Fruit fly (Drosophila melanogaster): Measurements from ENCODE around the gene CG34012.

The CG34012 gene

dm6 chr3L:11113198-11114197 is 4.2 kb upstream of the CG34012 start, which contains the start of gene Sod1 (continued):
- no peak for TF ChIP-seq CG31365 (tag; optimal IDR thresholded peaks at IDR 0.05)
- TF ChIP-seq lola (GFP tag; optimal IDR thresholded peaks at IDR 0.05) = no peak
- no peak for TF ChIP-seq pum (GFP tag; optimal IDR thresholded peaks at IDR 0.05)
- no peak for TF ChIP-seq slou (GFP tag; optimal IDR thresholded peaks at IDR 0.05)
- no peak for TF ChIP-seq zen (tag; optimal IDR thresholded peaks at IDR 0.05)
- TF ChIP-seq CG42726 (GFP tag; IDR thresholded peaks at IDR 0.05; ENCODE audit: partially characterized antibody) = no peak
- TF ChIP-seq Ets97D (GFP tag; optimal IDR thresholded peaks at IDR 0.05) = peak; percentile 38
- TF ChIP-seq MESR4 (GFP tag; optimal IDR thresholded peaks at IDR 0.05) = peak; percentile 75
- TF ChIP-seq CG1832 (GFP tag; optimal IDR thresholded peaks at IDR 0.05) = no peak
- TF ChIP-seq CG11696 (GFP tag; IDR thresholded peaks at IDR 0.05) = peak; percentile 86
- TF ChIP-seq Ets65A (GFP tag) = no peak
- TF ChIP-seq CG8924 (tag; optimal IDR thresholded peaks at IDR 0.05) = no peak
- peak; percentile 20 for TF ChIP-seq BEAF-32 (GFP tag; optimal IDR thresholded peaks at IDR 0.05)
- no peak for TF ChIP-seq otp (GFP tag; IDR thresholded peaks at IDR 0.05)
- peak; percentile 89 for TF ChIP-seq CG17802 (tag; optimal IDR thresholded peaks at IDR 0.05)
- 0 out of 2 replicates have a peak, but pooled peaks have one; percentile 19 for TF ChIP-seq Drgx (GFP tag; IDR thresholded peaks at IDR 0.05)
- peak; percentile 34 for TF ChIP-seq Sry-δ (GFP tag; optimal IDR thresholded peaks at IDR 0.05)
- TF ChIP-seq CG12942 (GFP tag; optimal IDR thresholded peaks at IDR 0.05) = no peak
- no peak for TF ChIP-seq tio (GFP tag; optimal IDR thresholded peaks at IDR 0.05)
- TF ChIP-seq CG31224 (GFP tag; IDR thresholded peaks at IDR 0.05) = no peak
- no peak for TF ChIP-seq Ptx1 (GFP tag; IDR thresholded peaks at IDR 0.05)
- TF ChIP-seq CG9797 (GFP tag; optimal IDR thresholded peaks at IDR 0.05) = peak; percentile 61
- TF ChIP-seq Dbx (GFP tag; IDR thresholded peaks at IDR 0.05) = no peak
- TF ChIP-seq gcm2 (GFP tag; optimal IDR thresholded peaks at IDR 0.05) = no peak
- TF ChIP-seq en (GFP tag; optimal IDR thresholded peaks at IDR 0.05) = no peak
- TF ChIP-seq maf-S (GFP tag; optimal IDR thresholded peaks at IDR 0.05) = peak; percentile 24
- TF ChIP-seq bsh (GFP tag; optimal IDR thresholded peaks at IDR 0.05) = peak; percentile 5 to 80
- TF ChIP-seq eyg (GFP tag; optimal IDR thresholded peaks at IDR 0.05) = no peak
- TF ChIP-seq CG14710 (tag; optimal IDR thresholded peaks at IDR 0.05) = peak; percentile 28
- TF ChIP-seq sr (GFP tag; IDR thresholded peaks at IDR 0.05) = no peak
- TF ChIP-seq CG2875 (GFP tag; optimal IDR thresholded peaks at IDR 0.05) = no peak
- no peak for TF ChIP-seq pb (GFP tag; optimal IDR thresholded peaks at IDR 0.05)
- no peak for TF ChIP-seq crc (GFP tag; optimal IDR thresholded peaks at IDR 0.05)
- TF ChIP-seq CG6765 (GFP tag; optimal IDR thresholded peaks at IDR 0.05) = peak; percentile 21
- peak; percentile 93 for TF ChIP-seq crol (GFP tag; IDR thresholded peaks at IDR 0.05)
- no peak for TF ChIP-seq Spps (tag; optimal IDR thresholded peaks at IDR 0.05)
- TF ChIP-seq CG7928 (GFP tag; optimal IDR thresholded peaks at IDR 0.05) = no peak
- TF ChIP-seq Hr51 (GFP tag; optimal IDR thresholded peaks at IDR 0.05) = no peak
- TF ChIP-seq CG34422 (GFP tag; IDR thresholded peaks at IDR 0.05) = peak; percentile 83; the same call in 1 of the 3 replicates
- TF ChIP-seq CG2116 (GFP tag; optimal IDR thresholded peaks at IDR 0.05) = peak; percentile 16
- peak; percentile 20 for TF ChIP-seq CG12391 (tag; optimal IDR thresholded peaks at IDR 0.05)
- peak; percentile 27 for TF ChIP-seq CG1603 (tag; optimal IDR thresholded peaks at IDR 0.05)
- no peak for TF ChIP-seq H15 (GFP tag; IDR thresholded peaks at IDR 0.05)
- TF ChIP-seq CG7271 (tag; optimal IDR thresholded peaks at IDR 0.05) = no peak
- TF ChIP-seq CG15696 (tag; optimal IDR thresholded peaks at IDR 0.05) = no peak
- TF ChIP-seq Dref (GFP tag; IDR thresholded peaks at IDR 0.05) = no peak
- no peak for TF ChIP-seq Trl (optimal IDR thresholded peaks at IDR 0.05)
- no peak for TF ChIP-seq Trl (GFP tag; optimal IDR thresholded peaks at IDR 0.05)
- no peak for TF ChIP-seq HmgZ (tag; optimal IDR thresholded peaks at IDR 0.05)
